Worm (Caenorhabditis elegans) whole organism, L4 larva: Measurements from ENCODE around the gene skr-17.

Experiments used
- F10B5.3 ChIP-seq: sonication (generic microtip); optimal IDR thresholded peaks from 2 replicates; lab custom pipeline; 2016; ENCODE audit warnings: mild to moderate bottlenecking, missing genetic modification characterization, missing compliant biosample characterization
- F26F4.8 ChIP-seq: fragments of 200-800 bp; sonication (Bioruptor generic); conservative IDR thresholded peaks from 2 replicates; pipeline ENCODE4 v1.3.6; 2022; ENCODE audit warnings: missing genetic modification characterization, missing compliant biosample characterization
- F49E8.2 ChIP-seq: sonication (generic microtip); optimal IDR thresholded peaks from 2 replicates; lab custom pipeline; 2016; ENCODE audit warnings: missing compliant biosample characterization, mild to moderate bottlenecking, missing genetic modification characterization, borderline replicate concordance
- T20F7.1 ChIP-seq: fragments of 200-800 bp; sonication (Bioruptor generic); optimal IDR thresholded peaks from 2 replicates; lab custom pipeline; 2018; ENCODE audit warnings: mild to moderate bottlenecking, missing genetic modification characterization, missing compliant biosample characterization
- Y5F2A.4 ChIP-seq: fragments of 200-800 bp; sonication (Bioruptor generic); optimal IDR thresholded peaks from 2 replicates; lab custom pipeline; 2018; ENCODE audit warnings: mild to moderate bottlenecking, missing genetic modification characterization, missing compliant biosample characterization
- ZK337.2 ChIP-seq: fragments of 200-800 bp; sonication (Bioruptor generic); IDR thresholded peaks from 2 replicates; pipeline ENCODE4 v1.3.6; 2022; ENCODE audit warnings: missing genetic modification reagents, missing genetic modification characterization, missing compliant biosample characterization
- aly-2 ChIP-seq: sonication (generic microtip); optimal IDR thresholded peaks from 2 replicates; lab custom pipeline; 2018; ENCODE audit warnings: missing biosample characterization, missing genetic modification characterization
- ama-1 ChIP-seq: fragments of 150-350 bp; optimal IDR thresholded peaks from 2 replicates; lab custom pipeline; 2014; ENCODE audit warnings: inconsistent platforms, mixed read lengths
- arid-1 ChIP-seq: fragments of 200-800 bp; sonication (Bioruptor generic); conservative IDR thresholded peaks from 2 replicates; pipeline ENCODE4 v1.3.6; 2022; ENCODE audit warnings: missing genetic modification reagents, missing genetic modification characterization, missing compliant biosample characterization
- attf-4 ChIP-seq: sonication (generic microtip); optimal IDR thresholded peaks from 3 replicates; lab custom pipeline; 2017; ENCODE audit warnings: missing biosample characterization, missing genetic modification characterization
- ceh-62 ChIP-seq: sonication (generic microtip); optimal IDR thresholded peaks from 2 replicates; lab custom pipeline; 2017; ENCODE audit warnings: missing biosample characterization, missing genetic modification characterization
- ceh-82 ChIP-seq: sonication (generic microtip); optimal IDR thresholded peaks from 2 replicates; lab custom pipeline; 2017; ENCODE audit warnings: missing biosample characterization, missing genetic modification characterization
- ces-1 ChIP-seq: fragments of 150-350 bp; sonication (generic microtip); optimal IDR thresholded peaks from 4 replicates; lab custom pipeline; 2014; ENCODE audit warnings: missing biosample characterization, missing genetic modification reagents, missing genetic modification characterization
- cey-2 ChIP-seq: sonication (generic microtip); optimal IDR thresholded peaks from 3 replicates; lab custom pipeline; 2017; ENCODE audit warnings: missing genetic modification characterization, mild to moderate bottlenecking, missing compliant biosample characterization, antibody characterized with exemption, borderline replicate concordance; ENCODE audit not compliant: insufficient read depth
- daf-12 ChIP-seq: fragments of 150-350 bp; optimal IDR thresholded peaks from 2 replicates; lab custom pipeline; 2014; ENCODE audit warnings: missing biosample characterization, missing genetic modification reagents, missing genetic modification characterization
- daf-16 ChIP-seq, 3 experiments: sonication (generic microtip); optimal IDR thresholded peaks; 2 replicates each; lab custom pipeline; 2016 to 2017; ENCODE audit warnings: missing genetic modification characterization in 3 of 3, missing genetic modification reagents in 3 of 3, mild to moderate bottlenecking in 2 of 3, missing compliant biosample characterization in 2 of 3, missing biosample characterization in 1 of 3, moderate library complexity in 1 of 3
- daf-19 ChIP-seq: fragments of 200-800 bp; sonication (Bioruptor generic); conservative IDR thresholded peaks from 2 replicates; pipeline ENCODE4 v1.3.6; 2022; ENCODE audit warnings: missing genetic modification characterization, missing compliant biosample characterization
- duxl-1 ChIP-seq: sonication (generic microtip); optimal IDR thresholded peaks from 2 replicates; lab custom pipeline; 2016; ENCODE audit warnings: mild to moderate bottlenecking, missing genetic modification characterization, moderate library complexity, missing compliant biosample characterization; ENCODE audit not compliant: poor library complexity
- dve-1 ChIP-seq: sonication (generic microtip); optimal IDR thresholded peaks from 2 replicates; lab custom pipeline; 2017; ENCODE audit warnings: antibody characterized with exemption, mild to moderate bottlenecking, missing genetic modification characterization, missing compliant biosample characterization; ENCODE audit not compliant: insufficient read depth
- fkh-10 ChIP-seq: fragments of 150-350 bp; optimal IDR thresholded peaks from 2 replicates; lab custom pipeline; 2014; ENCODE audit warnings: missing biosample characterization, missing genetic modification reagents, missing genetic modification characterization
- gei-8 ChIP-seq: fragments of 200-800 bp; sonication (Bioruptor generic); optimal IDR thresholded peaks from 2 replicates; lab custom pipeline; 2018; ENCODE audit warnings: mild to moderate bottlenecking, missing genetic modification characterization, missing compliant biosample characterization
- lin-13 ChIP-seq: fragments of 150-350 bp; optimal IDR thresholded peaks from 2 replicates; lab custom pipeline; 2014; ENCODE audit warnings: missing biosample characterization, missing genetic modification reagents, missing genetic modification characterization
- lin-29 ChIP-seq: fragments of 200-800 bp; sonication (Bioruptor generic); IDR thresholded peaks from 2 replicates; pipeline ENCODE4 v1.3.6; 2022; ENCODE audit warnings: missing genetic modification reagents, missing genetic modification characterization, missing compliant biosample characterization
- lin-39 ChIP-seq: fragments of 150-350 bp; optimal IDR thresholded peaks from 2 replicates; lab custom pipeline; 2014; ENCODE audit warnings: missing biosample characterization, missing genetic modification reagents, missing genetic modification characterization
- lsy-2 ChIP-seq, 2 experiments: fragments of 150-350 bp in 1 of 2; sonication (generic microtip) in 1 of 2; optimal IDR thresholded peaks; 2 replicates each; lab custom pipeline; 2014 to 2017; ENCODE audit warnings: missing biosample characterization in 2 of 2, missing genetic modification characterization in 2 of 2
- mdt-29 ChIP-seq: fragments of 200-800 bp; sonication (Bioruptor generic); IDR thresholded peaks from 2 replicates; pipeline ENCODE4 v1.3.6; 2022; ENCODE audit warnings: missing genetic modification reagents, missing genetic modification characterization, missing compliant biosample characterization
- mep-1 ChIP-seq: fragments of 150-350 bp; sonication (generic microtip); optimal IDR thresholded peaks from 3 replicates; lab custom pipeline; 2014; ENCODE audit warnings: missing biosample characterization, missing genetic modification characterization
- mes-2 ChIP-seq: sonication (generic microtip); optimal IDR thresholded peaks from 2 replicates; lab custom pipeline; 2016; ENCODE audit warnings: missing genotype, mild to moderate bottlenecking, missing genetic modification characterization, missing compliant biosample characterization; ENCODE audit not compliant: poor library complexity, severe bottlenecking
- mxl-3 ChIP-seq: fragments of 200-800 bp; sonication (Bioruptor generic); optimal IDR thresholded peaks from 2 replicates; lab custom pipeline; 2018; ENCODE audit warnings: mild to moderate bottlenecking, missing genetic modification characterization, missing compliant biosample characterization
- nhr-102 ChIP-seq: sonication (generic microtip); optimal IDR thresholded peaks from 2 replicates; lab custom pipeline; 2016; ENCODE audit warnings: mild to moderate bottlenecking, missing genetic modification characterization, moderate library complexity, missing compliant biosample characterization
- nhr-111 ChIP-seq: fragments of 200-800 bp; sonication (Bioruptor generic); optimal IDR thresholded peaks from 2 replicates; lab custom pipeline; 2018; ENCODE audit warnings: mild to moderate bottlenecking, missing genetic modification characterization, missing compliant biosample characterization
- nhr-237 ChIP-seq: sonication (generic microtip); optimal IDR thresholded peaks from 2 replicates; lab custom pipeline; 2017; ENCODE audit warnings: missing biosample characterization, missing genetic modification characterization
- nhr-25 ChIP-seq: sonication (generic microtip); optimal IDR thresholded peaks from 2 replicates; lab custom pipeline; 2017; ENCODE audit warnings: missing genetic modification characterization, mild to moderate bottlenecking, missing compliant biosample characterization, antibody characterized with exemption, moderate library complexity, borderline replicate concordance; ENCODE audit not compliant: insufficient read depth
- nhr-41 ChIP-seq: fragments of 200-800 bp; sonication (Bioruptor generic); IDR thresholded peaks from 2 replicates; pipeline ENCODE4 v1.3.6; 2022; ENCODE audit warnings: missing genetic modification reagents, missing genetic modification characterization, missing compliant biosample characterization
- nhr-6 ChIP-seq: fragments of 150-350 bp; optimal IDR thresholded peaks from 2 replicates; lab custom pipeline; 2014; ENCODE audit warnings: missing biosample characterization, missing genetic modification characterization
- nhr-77 ChIP-seq: fragments of 150-350 bp; optimal IDR thresholded peaks from 2 replicates; lab custom pipeline; 2014; ENCODE audit warnings: missing biosample characterization, missing genetic modification characterization
- saeg-2 ChIP-seq: fragments of 200-800 bp; sonication (Bioruptor generic); IDR thresholded peaks from 2 replicates; pipeline ENCODE4 v1.3.6; 2022; ENCODE audit warnings: missing genetic modification reagents, missing genetic modification characterization, missing compliant biosample characterization
- sdz-12 ChIP-seq: fragments of 200-800 bp; sonication (Bioruptor generic); optimal IDR thresholded peaks from 2 replicates; lab custom pipeline; 2018; ENCODE audit warnings: mild to moderate bottlenecking, missing genetic modification characterization, missing compliant biosample characterization
- skn-1 ChIP-seq: fragments of 150-350 bp; optimal IDR thresholded peaks from 2 replicates; lab custom pipeline; 2014; ENCODE audit warnings: missing biosample characterization, missing genetic modification characterization
- snpc-4 ChIP-seq: fragments of 150-350 bp; optimal IDR thresholded peaks from 2 replicates; lab custom pipeline; 2014; ENCODE audit warnings: missing biosample characterization, missing genetic modification characterization
- spr-1 ChIP-seq: sonication (generic microtip); optimal IDR thresholded peaks from 2 replicates; lab custom pipeline; 2016; ENCODE audit warnings: mild to moderate bottlenecking, missing genetic modification characterization, missing compliant biosample characterization
- spr-3 ChIP-seq: fragments of 200-800 bp; sonication (Bioruptor generic); optimal IDR thresholded peaks from 2 replicates; lab custom pipeline; 2018; ENCODE audit warnings: mild to moderate bottlenecking, missing genetic modification characterization, missing compliant biosample characterization
- tag-97 ChIP-seq: fragments of 200-800 bp; sonication (Bioruptor generic); IDR thresholded peaks from 2 replicates; pipeline ENCODE4 v1.3.6; 2022; ENCODE audit warnings: missing genetic modification characterization, missing compliant biosample characterization
- unc-130 ChIP-seq: sonication (generic microtip); optimal IDR thresholded peaks from 2 replicates; lab custom pipeline; 2016; ENCODE audit warnings: missing genetic modification reagents, missing genetic modification characterization, missing compliant biosample characterization
- unc-39 ChIP-seq: sonication (generic microtip); optimal IDR thresholded peaks from 2 replicates; lab custom pipeline; 2017; ENCODE audit warnings: missing biosample characterization, missing genetic modification characterization
- zag-1 ChIP-seq: fragments of 150-350 bp; optimal IDR thresholded peaks from 2 replicates; lab custom pipeline; 2014; ENCODE audit warnings: missing biosample characterization, missing genetic modification characterization
- zfp-2 ChIP-seq: sonication (generic microtip); optimal IDR thresholded peaks from 2 replicates; lab custom pipeline; 2016; ENCODE audit warnings: mild to moderate bottlenecking, missing genetic modification characterization, missing compliant biosample characterization
- zip-11 ChIP-seq: fragments of 200-800 bp; sonication (Bioruptor generic); IDR thresholded peaks from 2 replicates; pipeline ENCODE4 v1.3.6; 2022; ENCODE audit warnings: missing genetic modification characterization, missing compliant biosample characterization
- zip-2 ChIP-seq: fragments of 150-350 bp; optimal IDR thresholded peaks from 2 replicates; lab custom pipeline; 2014; ENCODE audit warnings: missing biosample characterization, missing genetic modification characterization
- ztf-11 ChIP-seq: fragments of 150-350 bp; optimal IDR thresholded peaks from 2 replicates; lab custom pipeline; 2014; ENCODE audit warnings: missing biosample characterization, missing genetic modification characterization

Gene skr-17

DNA sequence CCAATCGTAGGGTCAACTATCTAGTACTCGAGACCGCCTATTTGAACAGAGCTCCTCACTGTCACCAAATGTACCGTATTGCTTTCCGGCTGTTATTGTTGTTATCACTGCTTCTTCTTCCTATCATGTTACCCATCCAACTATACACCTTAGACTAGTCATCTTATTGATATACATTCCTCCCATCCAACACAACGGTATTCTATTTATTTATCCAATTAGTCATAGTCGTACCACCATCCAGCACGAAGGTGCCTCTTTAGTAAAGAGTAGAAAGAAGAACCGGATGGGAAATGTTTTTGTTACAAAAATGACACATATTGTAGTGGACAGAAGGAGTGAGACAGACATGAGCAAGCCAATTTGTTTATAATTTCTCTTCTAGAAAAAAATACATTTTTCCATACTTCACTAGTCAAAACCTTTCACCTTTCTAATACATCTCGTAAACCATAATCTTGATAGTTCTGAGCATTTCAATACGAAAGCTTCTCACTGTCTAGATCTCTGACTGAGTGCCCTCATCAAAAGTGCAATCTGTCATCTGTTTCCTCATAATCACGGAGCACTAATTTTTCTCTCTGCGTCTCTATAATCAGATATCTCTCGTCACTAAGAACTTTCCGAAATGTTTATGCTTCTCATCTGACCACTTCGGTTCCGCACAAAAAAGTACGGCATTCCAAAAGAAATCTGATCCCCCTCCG is 27.0 kb downstream of the skr-17 start:
- TF ChIP-seq arid-1 (GFP tag; lab: Robert Waterston, UW), result no peak
- no peak for TF ChIP-seq nhr-102 (tag; lab: Kevin White, UChicago)
- TF ChIP-seq zip-11 (GFP tag; lab: Robert Waterston, UW), result no peak
- no peak for TF ChIP-seq zag-1 (tag; lab: Kevin White, UChicago)
- no peak for TF ChIP-seq nhr-77 (tag; lab: Kevin White, UChicago)
- TF ChIP-seq F49E8.2 (tag; lab: Kevin White, UChicago), result no peak
- no peak for TF ChIP-seq daf-19 (GFP tag; lab: Robert Waterston, UW)
- no peak for TF ChIP-seq ces-1 (GFP tag; lab: Kevin White, UChicago)
- TF ChIP-seq fkh-10, result no peak
- TF ChIP-seq ZK337.2 (GFP tag; lab: Robert Waterston, UW), result no peak
- TF ChIP-seq aly-2 (tag; lab: Kevin White, UChicago), result no peak
- TF ChIP-seq sdz-12 (GFP tag; lab: Kevin White, UChicago), result no peak
- peak; percentile 11 for TF ChIP-seq attf-4 (tag; lab: Kevin White, UChicago)
- no peak for TF ChIP-seq nhr-25 (tag; lab: Kevin White, UChicago)
- no peak for TF ChIP-seq Y5F2A.4 (GFP tag; lab: Kevin White, UChicago)
- peak; percentile 16 for TF ChIP-seq dve-1 (tag; lab: Kevin White, UChicago)
- TF ChIP-seq daf-16 (GFP tag; optimal IDR thresholded peaks at IDR 0.05; lab: Kevin White, UChicago), result no peak
- TF ChIP-seq daf-16 (tag; optimal IDR thresholded peaks at IDR 0.05; lab: Kevin White, UChicago), result no peak
- no peak for TF ChIP-seq F26F4.8 (GFP tag; lab: Robert Waterston, UW)
- no peak for TF ChIP-seq nhr-41 (GFP tag; lab: Robert Waterston, UW)
- TF ChIP-seq unc-130 (GFP tag; lab: Kevin White, UChicago), result no peak
- no peak for TF ChIP-seq nhr-237 (tag; lab: Kevin White, UChicago)
- TF ChIP-seq daf-12 (tag; lab: Kevin White, UChicago), result no peak
- no peak for TF ChIP-seq T20F7.1 (GFP tag; lab: Kevin White, UChicago)
- TF ChIP-seq mep-1 (tag; lab: Kevin White, UChicago), result no peak
- TF ChIP-seq mxl-3 (GFP tag; lab: Kevin White, UChicago), result no peak
- TF ChIP-seq gei-8 (GFP tag; lab: Kevin White, UChicago), result no peak
- no peak for TF ChIP-seq nhr-111 (GFP tag; lab: Kevin White, UChicago)
- TF ChIP-seq duxl-1, result peak; percentile 29
- TF ChIP-seq ama-1 (lab: Kevin White, UChicago), result no peak
- no peak for TF ChIP-seq ztf-11 (tag; lab: Kevin White, UChicago)
- TF ChIP-seq snpc-4 (tag; lab: Kevin White, UChicago), result no peak
- TF ChIP-seq lin-39 (tag; lab: Kevin White, UChicago), result no peak
- TF ChIP-seq skn-1 (tag; lab: Kevin White, UChicago), result no peak
- no peak for TF ChIP-seq unc-39 (tag; lab: Kevin White, UChicago)
- TF ChIP-seq mes-2 (tag; lab: Kevin White, UChicago), result peak; percentile 20
- TF ChIP-seq F10B5.3 (tag; lab: Kevin White, UChicago), result no peak
- TF ChIP-seq zip-2 (tag; lab: Kevin White, UChicago), result no peak
- peak; percentile 70 for TF ChIP-seq nhr-6 (tag; lab: Kevin White, UChicago)
- no peak for TF ChIP-seq lin-13
- TF ChIP-seq spr-1 (tag; lab: Kevin White, UChicago), result no peak
- no peak for TF ChIP-seq tag-97 (GFP tag; lab: Robert Waterston, UW)
- no peak for TF ChIP-seq cey-2 (tag; lab: Kevin White, UChicago)
- no peak for TF ChIP-seq ceh-62
- TF ChIP-seq zfp-2, result no peak
- TF ChIP-seq lsy-2 (tag; optimal IDR thresholded peaks at IDR 0.05; lab: Kevin White, UChicago), result peak in 1 of 2 experiments; percentile 45
- TF ChIP-seq saeg-2 (GFP tag; lab: Robert Waterston, UW), result no peak
- no peak for TF ChIP-seq lin-29 (GFP tag; lab: Robert Waterston, UW)
- TF ChIP-seq ceh-82, result no peak
- TF ChIP-seq spr-3, result no peak
- TF ChIP-seq mdt-29 (GFP tag; lab: Robert Waterston, UW), result no peak
